Worm (Caenorhabditis elegans): ENCODE results near the gene sss-1.

ce11 chrIV:9852818-9853466, 40.6 kb downstream of the sss-1 start:
- TF ChIP-seq pha-4 (tag; optimal IDR thresholded peaks at IDR 0.05) (no peak), fkh-10 (GFP tag; optimal IDR thresholded peaks at IDR 0.05) (no peak)
